Fruit fly (Drosophila melanogaster) whole organism, adult: ENCODE measurements around the gene CG7420.

Experiments
- CG33017 ChIP-seq: fragments of 200-800 bp; sonication (Bioruptor generic); optimal IDR thresholded peaks from 2 replicates; lab custom pipeline; 2018; ENCODE audit warnings: missing biosample characterization, mild to moderate bottlenecking, missing genetic modification characterization, moderate library complexity
- Clk ChIP-seq: fragments of 200-800 bp; sonication (Bioruptor generic); optimal IDR thresholded peaks from 2 replicates; lab custom pipeline; 2017; ENCODE audit warnings: missing biosample characterization, missing genetic modification characterization
- toe ChIP-seq: fragments of 200-800 bp; sonication (Bioruptor generic); optimal IDR thresholded peaks from 2 replicates; lab custom pipeline; 2016; ENCODE audit warnings: missing biosample characterization, missing genetic modification characterization

DNA sequence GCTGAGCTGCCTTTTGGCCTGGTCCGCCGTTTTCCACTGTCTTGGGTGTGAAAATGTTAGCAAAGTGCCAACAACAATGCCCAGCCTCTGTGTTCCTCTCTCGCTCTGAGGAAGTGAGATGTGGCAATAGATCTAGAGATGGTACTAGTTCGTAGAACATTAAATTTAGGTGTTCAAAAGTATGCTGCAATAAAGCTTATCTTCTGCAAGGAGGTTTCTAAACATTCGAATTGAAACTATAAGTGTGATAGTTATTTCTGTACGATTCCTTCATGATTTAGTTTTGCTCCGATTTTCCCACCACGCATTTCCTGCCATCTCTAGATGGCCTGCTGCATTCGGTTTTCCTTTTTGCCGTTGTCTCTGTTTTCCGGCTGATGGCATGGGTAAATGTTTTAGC lies 24.2 kb downstream of the CG7420 start:
- no peak for TF ChIP-seq toe (GFP tag; lab: Kevin White, UChicago)
- no peak for TF ChIP-seq CG33017 (tag; lab: Kevin White, UChicago)
- TF ChIP-seq Clk (GFP tag; lab: Kevin White, UChicago): no peak
